Worm (Caenorhabditis elegans): ENCODE results near the gene nhr-179.

ce11 chrV:1583242-1583641 is 35.4 kb downstream of the nhr-179 start:
- TF ChIP-seq pax-1 (tag; optimal IDR thresholded peaks at IDR 0.05) (no peak), ahr-1 (tag; optimal IDR thresholded peaks at IDR 0.05) (no peak), hlh-15 (tag; optimal IDR thresholded peaks at IDR 0.05) (no peak), fkh-10 (GFP tag; optimal IDR thresholded peaks at IDR 0.05) (no peak)

Data from whole organism, late embryonic.